Fruit fly (Drosophila melanogaster): ENCODE measurements around the gene bnl.

- TF ChIP-seq dl (GFP tag; optimal IDR thresholded peaks at IDR 0.05; ENCODE audit: insufficient read depth in 1 of 2, partially characterized antibody in 2 of 2) = no peak
- peak; percentile 84 for TF ChIP-seq Hnf4 (GFP tag; optimal IDR thresholded peaks at IDR 0.05)
- TF ChIP-seq CG32264 (GFP tag; optimal IDR thresholded peaks at IDR 0.05) = no peak
- TF ChIP-seq fru (GFP tag; optimal IDR thresholded peaks at IDR 0.05) = peak; percentile 70
- peak; percentile 73 for TF ChIP-seq br (GFP tag; optimal IDR thresholded peaks at IDR 0.05)
These were observed 24.5 kb upstream of the bnl start, which contains the start of the genes Ire1 and Mrm2 for dm6 chr3R:19860996-19861719.
